Worm (Caenorhabditis elegans): ENCODE data around the gene syd-1.

The syd-1 gene

ce11 chrII:7636941-7637340 is 42.2 kb upstream of the syd-1 start:
- no peak for TF ChIP-seq blmp-1 (tag; optimal IDR thresholded peaks at IDR 0.05)
- TF ChIP-seq unc-62 (GFP tag; optimal IDR thresholded peaks at IDR 0.05): no peak
- TF ChIP-seq sptf-1 (tag; optimal IDR thresholded peaks at IDR 0.05): no peak
- TF ChIP-seq ceh-39 (tag; optimal IDR thresholded peaks at IDR 0.05): no peak
- TF ChIP-seq elt-1 (tag; optimal IDR thresholded peaks at IDR 0.05; ENCODE audit: borderline replicate concordance, insufficient read depth): no peak
- TF ChIP-seq flh-1 (GFP tag; optimal IDR thresholded peaks at IDR 0.05): no peak
- no peak for TF ChIP-seq pha-4 (tag; optimal IDR thresholded peaks at IDR 0.05)
- no peak for TF ChIP-seq ceh-43 (GFP tag; optimal IDR thresholded peaks at IDR 0.05)
- TF ChIP-seq lin-32 (GFP tag; optimal IDR thresholded peaks at IDR 0.05): no peak
- TF ChIP-seq nhr-237 (tag; optimal IDR thresholded peaks at IDR 0.05): no peak
- TF ChIP-seq bed-3 (GFP tag; optimal IDR thresholded peaks at IDR 0.05): no peak
- no peak for TF ChIP-seq snpc-4 (tag; optimal IDR thresholded peaks at IDR 0.05)
- no peak for TF ChIP-seq mls-2 (tag; optimal IDR thresholded peaks at IDR 0.05)
- TF ChIP-seq lin-13 (tag; optimal IDR thresholded peaks at IDR 0.05): no peak
- TF ChIP-seq nhr-2 (tag; optimal IDR thresholded peaks at IDR 0.05): no peak
- TF ChIP-seq ceh-83 (GFP tag; optimal IDR thresholded peaks at IDR 0.05): no peak
- no peak for TF ChIP-seq nhr-28 (tag; optimal IDR thresholded peaks at IDR 0.05)
- no peak for TF ChIP-seq nhr-12 (tag; optimal IDR thresholded peaks at IDR 0.05)
- TF ChIP-seq drap-1 (GFP tag; optimal IDR thresholded peaks at IDR 0.05): no peak

ce11 chrII:7635296-7635695 is 40.6 kb upstream of the syd-1 start:
- TF ChIP-seq mep-1 (tag; optimal IDR thresholded peaks at IDR 0.05) (no peak), elt-1 (tag; optimal IDR thresholded peaks at IDR 0.05; ENCODE audit: borderline replicate concordance, insufficient read depth) (no peak), sem-2 (GFP tag; optimal IDR thresholded peaks at IDR 0.05) (no peak), nhr-76 (tag; optimal IDR thresholded peaks at IDR 0.05) (no peak), hlh-1 (tag; optimal IDR thresholded peaks at IDR 0.05) (no peak), unc-62 (GFP tag; optimal IDR thresholded peaks at IDR 0.05) (no peak), ces-1 (GFP tag; optimal IDR thresholded peaks at IDR 0.05) (no peak), flh-1 (GFP tag; optimal IDR thresholded peaks at IDR 0.05) (no peak), lsy-2 (tag; optimal IDR thresholded peaks at IDR 0.05) (no peak), lin-13 (tag; optimal IDR thresholded peaks at IDR 0.05) (no peak), unc-120 (tag; optimal IDR thresholded peaks at IDR 0.05; ENCODE audit: poor library complexity, severe bottlenecking) (no peak), unc-39 (tag; optimal IDR thresholded peaks at IDR 0.05) (no peak), mab-5 (tag; optimal IDR thresholded peaks at IDR 0.05) (no peak), sptf-1 (tag; optimal IDR thresholded peaks at IDR 0.05) (no peak)

DNA sequence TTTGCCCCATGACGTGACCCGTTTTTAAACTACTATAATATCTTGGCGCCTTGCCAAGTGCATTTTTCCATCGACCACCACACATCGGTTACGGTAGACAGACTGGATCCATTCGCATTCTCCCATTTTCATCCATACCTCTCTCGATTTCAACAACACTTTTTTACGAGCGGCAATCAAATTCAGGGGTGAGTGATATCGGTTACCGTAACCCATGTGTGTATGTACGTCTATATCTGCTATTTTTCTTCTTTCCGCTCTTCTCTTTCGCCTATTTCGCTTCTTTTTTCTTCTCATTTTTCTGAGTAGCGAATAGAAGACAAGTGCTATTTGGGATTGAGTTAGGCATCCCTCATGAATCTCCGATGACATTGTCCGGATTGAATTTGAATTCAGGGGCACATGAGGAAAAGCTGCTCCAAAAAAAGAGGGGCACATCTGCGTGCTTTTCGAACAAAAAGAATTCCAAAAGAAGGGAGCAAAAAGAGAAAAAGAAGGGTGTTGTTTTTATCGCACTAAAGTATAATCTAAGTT is 37.0 kb upstream of the syd-1 start:
- TF ChIP-seq ces-1 (GFP tag; optimal IDR thresholded peaks at IDR 0.05) (peak; percentile 83), nhr-28 (tag; optimal IDR thresholded peaks at IDR 0.05) (no peak)

ce11 chrII:7631171-7631570 is 36.5 kb upstream of the syd-1 start:
- TF ChIP-seq M03D4.4 (tag; optimal IDR thresholded peaks at IDR 0.05) (no peak), elt-3 (tag; optimal IDR thresholded peaks at IDR 0.05) (peak; percentile 53), ceh-43 (GFP tag; optimal IDR thresholded peaks at IDR 0.05) (no peak), nhr-28 (tag; optimal IDR thresholded peaks at IDR 0.05) (no peak), elt-1 (tag; optimal IDR thresholded peaks at IDR 0.05; ENCODE audit: borderline replicate concordance, insufficient read depth) (peak; percentile 40), blmp-1 (tag; optimal IDR thresholded peaks at IDR 0.05) (peak; percentile 40), ham-2 (GFP tag; optimal IDR thresholded peaks at IDR 0.05) (peak; percentile 95), zip-8 (tag; optimal IDR thresholded peaks at IDR 0.05) (no peak), mls-2 (tag; optimal IDR thresholded peaks at IDR 0.05) (no peak), unc-120 (tag; optimal IDR thresholded peaks at IDR 0.05; ENCODE audit: poor library complexity, severe bottlenecking) (no peak), ceh-83 (GFP tag; optimal IDR thresholded peaks at IDR 0.05) (no peak), tbx-8 (GFP tag; optimal IDR thresholded peaks at IDR 0.05) (no peak), ztf-11 (tag; optimal IDR thresholded peaks at IDR 0.05) (no peak), lin-32 (GFP tag; optimal IDR thresholded peaks at IDR 0.05) (no peak), lin-13 (tag; optimal IDR thresholded peaks at IDR 0.05) (no peak), unc-62 (GFP tag; optimal IDR thresholded peaks at IDR 0.05) (peak; percentile 39), unc-39 (tag; optimal IDR thresholded peaks at IDR 0.05) (no peak), nhr-237 (tag; optimal IDR thresholded peaks at IDR 0.05) (peak; percentile 35), snpc-4 (tag; optimal IDR thresholded peaks at IDR 0.05) (no peak), lsy-2 (tag; optimal IDR thresholded peaks at IDR 0.05) (no peak), ceh-39 (tag; optimal IDR thresholded peaks at IDR 0.05) (no peak), nhr-12 (tag; optimal IDR thresholded peaks at IDR 0.05) (no peak)

All from whole organism, mixed stage, embryonic.